Worm (Caenorhabditis elegans): ENCODE measurements around the gene K11H12.6.

The K11H12.6 gene

DNA sequence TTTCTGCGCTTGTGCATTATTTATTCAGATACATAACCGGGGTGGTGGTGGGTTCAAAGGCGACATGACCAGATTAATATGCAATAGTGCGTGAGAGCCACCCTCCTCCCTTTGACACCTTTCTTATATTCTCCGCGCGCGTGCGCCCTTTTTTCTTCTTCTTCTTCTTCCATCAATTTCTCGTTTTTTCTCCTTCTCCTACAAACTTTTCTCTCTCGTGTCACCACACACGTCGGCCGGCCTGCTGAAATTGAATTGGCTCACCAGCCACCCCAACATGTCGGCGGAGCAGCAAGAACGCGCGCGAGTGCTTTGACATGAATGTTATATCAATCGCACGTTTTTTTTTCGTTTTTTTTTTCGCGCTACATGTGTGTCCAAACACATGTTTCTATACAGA is 7.5 kb upstream of the K11H12.6 start (continued):
- TF ChIP-seq nhr-77 (tag; optimal IDR thresholded peaks at IDR 0.05): no peak
- TF ChIP-seq lsy-2 (tag; optimal IDR thresholded peaks at IDR 0.05): peak in 1 of 2 experiments; percentile 32
- TF ChIP-seq grh-1 (GFP tag; IDR thresholded peaks at IDR 0.05): no peak
- TF ChIP-seq xbp-1 (tag; optimal IDR thresholded peaks at IDR 0.05): no peak
- no peak for TF ChIP-seq pax-3 (tag; optimal IDR thresholded peaks at IDR 0.05)
- no peak for TF ChIP-seq egl-27 (tag; optimal IDR thresholded peaks at IDR 0.05)
- no peak for TF ChIP-seq Y116A8C.19 (tag; optimal IDR thresholded peaks at IDR 0.05; ENCODE audit: borderline replicate concordance)
- no peak for TF ChIP-seq ceh-88 (GFP tag; IDR thresholded peaks at IDR 0.05)
- no peak for TF ChIP-seq snpc-4 (tag; optimal IDR thresholded peaks at IDR 0.05)
- TF ChIP-seq unc-86 (tag; optimal IDR thresholded peaks at IDR 0.05): peak; percentile 64
- no peak for TF ChIP-seq sptf-1 (tag; optimal IDR thresholded peaks at IDR 0.05)
- TF ChIP-seq unc-130 (tag; optimal IDR thresholded peaks at IDR 0.05): no peak
- peak; percentile 67 for TF ChIP-seq fkh-8 (tag; optimal IDR thresholded peaks at IDR 0.05)
- no peak for TF ChIP-seq alr-1 (tag; optimal IDR thresholded peaks at IDR 0.05; ENCODE audit: borderline replicate concordance)

DNA sequence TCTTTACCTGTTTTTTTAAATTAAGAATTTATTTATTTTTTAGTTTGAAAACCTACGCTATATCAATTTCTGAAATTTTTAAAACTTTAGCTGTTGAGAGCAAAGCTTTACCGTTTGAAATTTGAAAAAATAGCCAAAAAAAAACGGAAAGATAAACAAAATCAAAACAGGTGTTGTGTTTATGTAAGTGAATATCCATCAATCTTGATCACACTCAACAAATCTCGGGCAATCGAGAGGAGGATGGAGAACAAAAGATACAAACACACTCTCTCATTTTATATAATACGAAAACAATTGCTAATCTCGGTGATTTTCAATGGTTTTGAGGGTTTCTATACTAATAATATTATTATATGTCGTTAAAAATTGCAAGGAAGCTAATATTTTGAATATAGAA is 5.5 kb upstream of the K11H12.6 start:
- peak; percentile 61 for TF ChIP-seq dsc-1 (tag; optimal IDR thresholded peaks at IDR 0.05)
- TF ChIP-seq lin-39 (tag; optimal IDR thresholded peaks at IDR 0.05): peak; percentile 20
- TF ChIP-seq lsy-2 (tag; optimal IDR thresholded peaks at IDR 0.05): no peak
- no peak for TF ChIP-seq unc-130 (tag; optimal IDR thresholded peaks at IDR 0.05)
- TF ChIP-seq rnt-1 (tag; optimal IDR thresholded peaks at IDR 0.05): no peak
- TF ChIP-seq nhr-19 (GFP tag; conservative IDR thresholded peaks at IDR 0.05): no peak
- TF ChIP-seq nhr-77 (tag; optimal IDR thresholded peaks at IDR 0.05): no peak
- no peak for TF ChIP-seq efl-1 (optimal IDR thresholded peaks at IDR 0.05)
- no peak for TF ChIP-seq efl-1 (GFP tag; optimal IDR thresholded peaks at IDR 0.05 in 1 of 2)
- no peak for TF ChIP-seq nhr-237 (tag; optimal IDR thresholded peaks at IDR 0.05)
- no peak for TF ChIP-seq vab-15 (tag; optimal IDR thresholded peaks at IDR 0.05)
- TF ChIP-seq fkh-8 (tag; optimal IDR thresholded peaks at IDR 0.05): no peak
- no peak for TF ChIP-seq fos-1 (tag; optimal IDR thresholded peaks at IDR 0.05)
- TF ChIP-seq skn-1 (tag; optimal IDR thresholded peaks at IDR 0.05): no peak
- no peak for TF ChIP-seq unc-98 (GFP tag; IDR thresholded peaks at IDR 0.05)
- TF ChIP-seq ets-5 (GFP tag; IDR thresholded peaks at IDR 0.05): no peak
- TF ChIP-seq ama-1 (optimal IDR thresholded peaks at IDR 0.05): no peak
- no peak for TF ChIP-seq mab-9 (GFP tag; IDR thresholded peaks at IDR 0.05)
- TF ChIP-seq blmp-1 (tag; optimal IDR thresholded peaks at IDR 0.05): peak; percentile 15

DNA sequence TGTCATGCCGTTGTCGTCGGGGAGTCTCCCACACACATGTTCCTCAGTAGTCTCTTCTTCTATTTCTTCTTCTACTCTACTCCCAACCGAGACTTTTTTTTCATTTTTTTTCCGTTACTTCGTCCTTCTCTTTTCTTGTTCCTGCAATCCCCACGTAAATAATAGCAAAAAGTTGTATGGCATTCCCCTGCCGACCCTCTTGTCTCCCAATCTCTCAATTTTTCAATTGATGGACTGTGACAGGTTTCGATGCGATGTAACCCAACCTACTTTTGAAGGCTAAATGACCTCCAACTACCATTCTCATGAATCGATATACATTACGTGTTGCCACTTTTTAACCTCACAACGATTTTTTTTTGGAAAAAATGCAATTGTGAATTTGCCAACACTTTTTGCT is 3.0 kb upstream of the K11H12.6 start:
- TF ChIP-seq pqm-1 (tag; optimal IDR thresholded peaks at IDR 0.05) (no peak), ceh-8 (GFP tag; optimal IDR thresholded peaks at IDR 0.05) (no peak), mab-9 (GFP tag; IDR thresholded peaks at IDR 0.05) (no peak), unc-62 (GFP tag; optimal IDR thresholded peaks at IDR 0.05) (no peak), mep-1 (tag; optimal IDR thresholded peaks at IDR 0.05) (peak; percentile 60), lin-14 (GFP tag; optimal IDR thresholded peaks at IDR 0.05) (peak; percentile 82), lir-3 (tag; optimal IDR thresholded peaks at IDR 0.05; ENCODE audit: poor library complexity) (no peak), Y116A8C.19 (tag; optimal IDR thresholded peaks at IDR 0.05; ENCODE audit: borderline replicate concordance) (no peak), grh-1 (GFP tag; IDR thresholded peaks at IDR 0.05) (no peak), dsc-1 (tag; optimal IDR thresholded peaks at IDR 0.05) (peak; percentile 42), lsy-2 (tag; optimal IDR thresholded peaks at IDR 0.05) (peak in 1 of 2 experiments; percentile 54), fkh-4 (tag; optimal IDR thresholded peaks at IDR 0.05; ENCODE audit: borderline replicate concordance) (no peak), zag-1 (tag; optimal IDR thresholded peaks at IDR 0.05) (no peak), C16A3.4 (tag; optimal IDR thresholded peaks at IDR 0.05) (no peak), xbp-1 (tag; optimal IDR thresholded peaks at IDR 0.05) (no peak), alr-1 (tag; optimal IDR thresholded peaks at IDR 0.05; ENCODE audit: borderline replicate concordance) (no peak), pag-3 (tag; optimal IDR thresholded peaks at IDR 0.05; ENCODE audit: borderline replicate concordance, insufficient read depth) (peak; percentile 94), C34B4.2 (tag; optimal IDR thresholded peaks at IDR 0.05) (no peak), snu-23 (GFP tag; optimal IDR thresholded peaks at IDR 0.05) (peak; percentile 37), nhr-85 (tag) (peak; percentile 85), lin-35 (GFP tag; optimal IDR thresholded peaks at IDR 0.05) (peak in 1 of 2 experiments; percentile 0), efl-1 (optimal IDR thresholded peaks at IDR 0.05) (no peak), efl-1 (GFP tag; optimal IDR thresholded peaks at IDR 0.05 in 1 of 2) (peak in 1 of 2 experiments; percentile 45), ets-5 (GFP tag; IDR thresholded peaks at IDR 0.05) (no peak), blmp-1 (tag; optimal IDR thresholded peaks at IDR 0.05) (peak; percentile 63), elt-3 (tag; optimal IDR thresholded peaks at IDR 0.05) (peak in 1 of 6 experiments; percentile 47), nhr-237 (tag; optimal IDR thresholded peaks at IDR 0.05) (no peak)
